Fruit fly (Drosophila melanogaster) whole organism, pupa: Measurements from ENCODE around the gene Galphai.
A peak's percentile ranks its signal among the peaks of the same experiment; 100 is the strongest.

Experiments used
- CG12605 ChIP-seq: fragments of 200-800 bp; sonication (Bioruptor generic); IDR thresholded peaks from 2 replicates; pipeline ENCODE4 v1.3.6; 2022; ENCODE audit warnings: missing biosample characterization, missing genetic modification characterization
- CG17806 ChIP-seq: fragments of 200-800 bp; sonication (Bioruptor generic); optimal IDR thresholded peaks from 2 replicates; lab custom pipeline; 2018; ENCODE audit warnings: missing biosample characterization, mild to moderate bottlenecking, missing genetic modification characterization, moderate library complexity
- CG32121 ChIP-seq: fragments of 200-800 bp; sonication (Bioruptor generic); IDR thresholded peaks from 2 replicates; pipeline ENCODE4 v1.3.6; 2022; ENCODE audit warnings: missing biosample characterization, missing genetic modification characterization
- CG8159 ChIP-seq: fragments of 200-800 bp; sonication (Bioruptor generic); optimal IDR thresholded peaks from 3 replicates; lab custom pipeline; 2018; ENCODE audit warnings: missing biosample characterization, mild to moderate bottlenecking, missing genetic modification characterization, moderate library complexity
- CG9948 ChIP-seq: fragments of 200-800 bp; sonication (Bioruptor generic); optimal IDR thresholded peaks from 2 replicates; lab custom pipeline; 2018; ENCODE audit warnings: missing biosample characterization, mild to moderate bottlenecking, missing genetic modification characterization, moderate library complexity
- D1 ChIP-seq: fragments of 200-800 bp; sonication (Bioruptor generic); optimal IDR thresholded peaks from 2 replicates; lab custom pipeline; 2018; ENCODE audit warnings: missing biosample characterization, mild to moderate bottlenecking, missing genetic modification characterization, moderate library complexity
- EcR ChIP-seq: fragments of 200-800 bp; sonication (Bioruptor generic); optimal IDR thresholded peaks from 3 replicates; lab custom pipeline; 2019; ENCODE audit warnings: missing biosample characterization, missing genetic modification characterization, mild to moderate bottlenecking, moderate library complexity, missing genetic modification reagents
- Ets98B ChIP-seq: fragments of 200-800 bp; sonication (Bioruptor generic); IDR thresholded peaks from 2 replicates; pipeline ENCODE4 v1.3.6; 2022; ENCODE audit warnings: missing biosample characterization, missing genetic modification characterization
- Pif1A ChIP-seq: fragments of 200-800 bp; sonication (Bioruptor generic); optimal IDR thresholded peaks from 3 replicates; lab custom pipeline; 2016; ENCODE audit warnings: missing biosample characterization, missing genetic modification characterization
- Snoo ChIP-seq: fragments of 200-800 bp; sonication (Bioruptor generic); optimal IDR thresholded peaks from 3 replicates; lab custom pipeline; 2017; ENCODE audit warnings: missing biosample characterization, mild to moderate bottlenecking, missing genetic modification characterization, inconsistent platforms
- fd96Ca ChIP-seq: fragments of 200-800 bp; sonication (Bioruptor generic); IDR thresholded peaks from 3 replicates; pipeline ENCODE4 v1.3.6; 2022; ENCODE audit warnings: missing biosample characterization, missing genetic modification characterization

DNA sequence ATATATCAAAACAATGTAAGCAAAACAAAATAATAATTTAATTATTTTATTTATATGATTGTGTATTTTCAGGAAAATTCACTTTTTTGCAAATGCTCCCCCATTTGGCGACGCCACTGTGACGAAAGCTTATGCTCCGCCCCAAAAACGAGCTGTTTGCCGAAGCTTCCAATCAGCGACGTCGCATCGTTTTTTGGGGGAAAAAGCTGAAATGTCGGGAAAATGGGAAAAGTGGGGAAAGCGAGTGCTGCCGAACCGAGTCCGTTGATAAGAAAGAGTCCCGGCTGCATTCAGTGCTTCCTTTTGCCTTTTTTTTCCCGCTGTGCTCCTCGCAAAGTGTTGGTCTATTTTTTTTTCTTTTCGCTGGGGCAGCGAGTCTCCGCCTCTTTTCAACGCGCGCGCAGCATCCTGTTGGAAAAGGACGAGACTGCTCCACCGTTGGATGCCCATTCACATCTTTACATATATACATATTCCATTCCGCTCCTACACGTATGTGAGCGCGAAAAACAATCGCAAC, 45.0 kb downstream of the Galphai start:
- TF ChIP-seq CG12605 (GFP tag; lab: Robert Waterston, UW) (peak; percentile 73), D1 (tag; lab: Kevin White, UChicago) (no peak), EcR (no peak), Snoo (tag; lab: Kevin White, UChicago) (no peak), Pif1A (GFP tag; lab: Kevin White, UChicago) (no peak), fd96Ca (GFP tag; lab: Robert Waterston, UW) (peak; percentile 29; the same call in 1 of the 3 replicates), CG9948 (tag; lab: Kevin White, UChicago) (no peak), CG32121 (GFP tag; lab: Robert Waterston, UW) (no peak; the same call in 1 of the 2 replicates), CG17806 (tag; lab: Kevin White, UChicago) (no peak), CG8159 (tag; lab: Kevin White, UChicago) (no peak), Ets98B (peak; percentile 18; the same call in 1 of the 2 replicates)
